Worm (Caenorhabditis elegans): ENCODE measurements around the gene inx-5.

ce11 chrX:8276333-8276732 lies 25.9 kb downstream of the inx-5 start:
- TF ChIP-seq tbx-11 (GFP tag; IDR thresholded peaks at IDR 0.05) (no peak), sea-1 (GFP tag; conservative IDR thresholded peaks at IDR 0.05) (no peak), hmg-4 (GFP tag; optimal IDR thresholded peaks at IDR 0.05) (no peak)
